Worm (Caenorhabditis elegans): ENCODE measurements around the gene parn-1.

parn-1 gene

ce11 chrV:12661619-12662018 lies 33.4 kb downstream of the parn-1 start, which contains the start of gene W05B10.3:
Gene W05B10.3 (minus strand): TSS chrV:12661719.
- TF ChIP-seq K11D2.4 (GFP tag; IDR thresholded peaks at IDR 0.05) (no peak), ceh-40 (GFP tag; IDR thresholded peaks at IDR 0.05) (no peak), rcor-1 (GFP tag; IDR thresholded peaks at IDR 0.05) (no peak), nhr-179 (tag; optimal IDR thresholded peaks at IDR 0.05) (no peak), F10E7.11 (tag; optimal IDR thresholded peaks at IDR 0.05) (no peak), lin-54 (GFP tag; optimal IDR thresholded peaks at IDR 0.05) (no peak), lir-1 (GFP tag; conservative IDR thresholded peaks at IDR 0.05) (no peak), efl-1 (GFP tag; optimal IDR thresholded peaks at IDR 0.05) (no peak), xnd-1 (tag; optimal IDR thresholded peaks at IDR 0.05) (no peak)

- TF ChIP-seq lsl-1 (GFP tag; optimal IDR thresholded peaks at IDR 0.05) (peak; percentile 88), F33H1.4 (GFP tag; IDR thresholded peaks at IDR 0.05) (peak; percentile 77), D2030.7 (GFP tag; IDR thresholded peaks at IDR 0.05) (peak; percentile 51; the same call in 1 of the 2 replicates), hmg-1.2 (GFP tag; IDR thresholded peaks at IDR 0.05) (0 out of 2 replicates have a peak, but pooled peaks have one; percentile 9), madf-8 (GFP tag; conservative IDR thresholded peaks at IDR 0.05) (peak; percentile 34; the same call in 1 of the 2 replicates), madf-6 (GFP tag; IDR thresholded peaks at IDR 0.05) (peak; percentile 84), ceh-91 (GFP tag; IDR thresholded peaks at IDR 0.05) (0 out of 2 replicates have a peak, but pooled peaks have one; percentile 26), tbx-9 (tag; optimal IDR thresholded peaks at IDR 0.05; ENCODE audit: borderline replicate concordance) (no peak), snpc-3.4 (tag; optimal IDR thresholded peaks at IDR 0.05) (peak; percentile 15), bed-2 (GFP tag; IDR thresholded peaks at IDR 0.05) (no peak), mel-28 (tag; optimal IDR thresholded peaks at IDR 0.05; ENCODE audit: borderline replicate concordance) (no peak), xnd-1 (tag; optimal IDR thresholded peaks at IDR 0.05) (peak; percentile 47), lin-54 (GFP tag; optimal IDR thresholded peaks at IDR 0.05) (peak; percentile 14)
Observed at ce11 chrV:12660280-12660818, 34.7 kb downstream of the parn-1 start, which contains the start of gene his-74. Gene his-74 (minus strand): TSS chrV:12660330.

ce11 chrV:12659426-12659825 lies 35.6 kb downstream of the parn-1 start, which contains the start of gene ccch-3:
Gene ccch-3 (minus strand): TSS chrV:12659687.
- TF ChIP-seq B0019.2 (GFP tag; conservative IDR thresholded peaks at IDR 0.05) (no peak), nhr-90 (tag; optimal IDR thresholded peaks at IDR 0.05) (peak; percentile 39), snpc-1.3 (tag; optimal IDR thresholded peaks at IDR 0.05; ENCODE audit: insufficient read depth) (peak; percentile 36), aptf-2 (GFP tag; conservative IDR thresholded peaks at IDR 0.05) (no peak), B0261.1 (tag; optimal IDR thresholded peaks at IDR 0.05) (peak; percentile 7), F57A8.1 (GFP tag; optimal IDR thresholded peaks at IDR 0.05) (no peak), madf-6 (GFP tag; IDR thresholded peaks at IDR 0.05) (peak; percentile 73), ztf-18 (tag; optimal IDR thresholded peaks at IDR 0.05) (peak; percentile 90), lin-40 (tag; optimal IDR thresholded peaks at IDR 0.05) (peak; percentile 70), snpc-3.4 (tag; optimal IDR thresholded peaks at IDR 0.05) (peak; percentile 60), F52B5.7 (tag; optimal IDR thresholded peaks at IDR 0.05) (no peak), lir-1 (GFP tag; conservative IDR thresholded peaks at IDR 0.05) (0 out of 2 replicates have a peak, but pooled peaks have one; percentile 46), nfya-1 (tag; optimal IDR thresholded peaks at IDR 0.05; ENCODE audit: borderline replicate concordance, insufficient read depth) (no peak), ztf-28 (GFP tag; IDR thresholded peaks at IDR 0.05) (no peak), Y53G8AR.9 (GFP tag; conservative IDR thresholded peaks at IDR 0.05) (peak; percentile 84), ceh-27 (GFP tag; optimal IDR thresholded peaks at IDR 0.05) (peak; percentile 67), madf-3 (GFP tag; IDR thresholded peaks at IDR 0.05) (peak; percentile 83), xnd-1 (tag; optimal IDR thresholded peaks at IDR 0.05) (no peak), madf-8 (GFP tag; conservative IDR thresholded peaks at IDR 0.05) (no peak), hsf-1 (GFP tag; IDR thresholded peaks at IDR 0.05) (peak; percentile 60; the same call in 1 of the 2 replicates), rec-8 (tag; optimal IDR thresholded peaks at IDR 0.05) (no peak), ceh-58 (GFP tag; IDR thresholded peaks at IDR 0.05) (no peak), attf-3 (GFP tag; conservative IDR thresholded peaks at IDR 0.05) (peak; percentile 68), efl-1 (GFP tag; optimal IDR thresholded peaks at IDR 0.05) (no peak), dpff-1 (tag; optimal IDR thresholded peaks at IDR 0.05) (no peak), chd-7 (tag; optimal IDR thresholded peaks at IDR 0.05) (peak; percentile 51), hlh-26 (GFP tag; conservative IDR thresholded peaks at IDR 0.05) (no peak), lsl-1 (GFP tag; optimal IDR thresholded peaks at IDR 0.05) (peak; percentile 52), B0035.1 (tag; optimal IDR thresholded peaks at IDR 0.05) (no peak), madf-10 (tag; optimal IDR thresholded peaks at IDR 0.05) (peak; percentile 27)
